Worm (Caenorhabditis elegans) whole organism, late embryonic: ENCODE data around the gene K07F5.6.

Source experiments
- K09A11.1 ChIP-seq: sonication (generic microtip); optimal IDR thresholded peaks from 2 replicates; lab custom pipeline; 2017; ENCODE audit warnings: antibody characterized with exemption, mild to moderate bottlenecking, missing genetic modification characterization, missing compliant biosample characterization; ENCODE audit not compliant: insufficient read depth
- ama-1 ChIP-seq: fragments of 150-350 bp; optimal IDR thresholded peaks from 2 replicates; lab custom pipeline; 2014
- ceh-18 ChIP-seq: sonication (generic microtip); optimal IDR thresholded peaks from 2 replicates; lab custom pipeline; 2016; ENCODE audit warnings: missing genetic modification characterization, missing compliant biosample characterization
- ceh-2 ChIP-seq: sonication (generic microtip); optimal IDR thresholded peaks from 2 replicates; lab custom pipeline; 2016; ENCODE audit warnings: missing genotype, missing genetic modification characterization, missing compliant biosample characterization
- elt-2 ChIP-seq: sonication (generic microtip); optimal IDR thresholded peaks from 2 replicates; lab custom pipeline; 2016; ENCODE audit warnings: missing genetic modification reagents, missing genetic modification characterization, missing compliant biosample characterization
- fkh-10 ChIP-seq: fragments of 150-350 bp; optimal IDR thresholded peaks from 2 replicates; lab custom pipeline; 2014; ENCODE audit warnings: missing biosample characterization, missing genetic modification reagents, missing genetic modification characterization
- fkh-6 ChIP-seq: sonication (generic microtip); optimal IDR thresholded peaks from 2 replicates; lab custom pipeline; 2016; ENCODE audit warnings: missing genetic modification characterization, missing compliant biosample characterization
- lim-6 ChIP-seq: sonication (generic microtip); optimal IDR thresholded peaks from 2 replicates; lab custom pipeline; 2016; ENCODE audit warnings: missing genetic modification characterization, missing compliant biosample characterization
- pqm-1 ChIP-seq: sonication (generic microtip); optimal IDR thresholded peaks from 2 replicates; lab custom pipeline; 2016; ENCODE audit warnings: missing genetic modification characterization, missing compliant biosample characterization
- pros-1 ChIP-seq: fragments of 150-350 bp; optimal IDR thresholded peaks from 2 replicates; lab custom pipeline; 2014; ENCODE audit warnings: missing biosample characterization, missing genetic modification reagents, missing genetic modification characterization
- sdc-2 ChIP-seq: sonication (generic microtip); optimal IDR thresholded peaks from 2 replicates; lab custom pipeline; 2016; ENCODE audit warnings: missing genotype, missing genetic modification characterization, missing compliant biosample characterization
- syd-9 ChIP-seq: sonication (generic microtip); optimal IDR thresholded peaks from 2 replicates; lab custom pipeline; 2016; ENCODE audit warnings: mild to moderate bottlenecking, missing genetic modification characterization, moderate library complexity, missing compliant biosample characterization
- zip-5 ChIP-seq: sonication (generic microtip); optimal IDR thresholded peaks from 2 replicates; lab custom pipeline; 2016; ENCODE audit warnings: missing genetic modification characterization, missing compliant biosample characterization

- no peak for TF ChIP-seq lim-6
- TF ChIP-seq ama-1 (lab: Kevin White, UChicago) = no peak
- no peak for TF ChIP-seq fkh-10
- TF ChIP-seq pqm-1 (tag; lab: Kevin White, UChicago) = no peak
- no peak for TF ChIP-seq K09A11.1 (tag; lab: Kevin White, UChicago)
- no peak for TF ChIP-seq pros-1 (tag; lab: Kevin White, UChicago)
- TF ChIP-seq zip-5 (tag; lab: Kevin White, UChicago) = no peak
- no peak for TF ChIP-seq syd-9 (tag; lab: Kevin White, UChicago)
- no peak for TF ChIP-seq sdc-2 (tag; lab: Kevin White, UChicago)
- no peak for TF ChIP-seq elt-2 (tag; lab: Kevin White, UChicago)
- no peak for TF ChIP-seq ceh-2
- TF ChIP-seq ceh-18 (tag; lab: Kevin White, UChicago) = no peak
- TF ChIP-seq fkh-6 = no peak
These were observed 51.2 kb downstream of the K07F5.6 start for ce11 chrIV:9795250-9795649.
